Worm (Caenorhabditis elegans) whole organism, L2 larva: ENCODE results near the gene Y66A7A.7.

Source experiments
- ama-1 ChIP-seq: fragments of 150-350 bp; optimal IDR thresholded peaks from 2 replicates; lab custom pipeline; 2018; ENCODE audit warnings: inconsistent platforms
- ceh-82 ChIP-seq: fragments of 150-350 bp; optimal IDR thresholded peaks from 2 replicates; lab custom pipeline; 2014; ENCODE audit warnings: missing biosample characterization, missing genetic modification characterization
- egl-27 ChIP-seq: sonication (generic microtip); optimal IDR thresholded peaks from 3 replicates; lab custom pipeline; 2017; ENCODE audit warnings: missing biosample characterization, missing genetic modification reagents, missing genetic modification characterization
- nhr-10 ChIP-seq: sonication (generic microtip); optimal IDR thresholded peaks from 2 replicates; lab custom pipeline; 2017; ENCODE audit warnings: missing biosample characterization, missing genetic modification characterization
- skn-1 ChIP-seq: sonication (generic microtip); optimal IDR thresholded peaks from 2 replicates; lab custom pipeline; 2017; ENCODE audit warnings: missing biosample characterization, missing genetic modification characterization
- sma-9 ChIP-seq, 2 experiments: fragments of 150-350 bp in 1 of 2; sonication (generic microtip) in 1 of 2; optimal IDR thresholded peaks; 2 replicates each; lab custom pipeline; 2014 to 2016; ENCODE audit warnings: missing genetic modification characterization in 2 of 2, mild to moderate bottlenecking in 1 of 2, missing biosample characterization in 1 of 2, missing compliant biosample characterization in 1 of 2, missing genetic modification reagents in 1 of 2, moderate library complexity in 1 of 2

ce11 chrIII:11590255-11590654 lies 39.0 kb downstream of the Y66A7A.7 start:
- no peak for TF ChIP-seq skn-1 (tag; lab: Kevin White, UChicago)
- TF ChIP-seq ama-1 (lab: Kevin White, UChicago), result no peak
- no peak for TF ChIP-seq egl-27 (tag; lab: Kevin White, UChicago)
- TF ChIP-seq nhr-10 (tag; lab: Kevin White, UChicago), result no peak
- TF ChIP-seq ceh-82 (tag; lab: Kevin White, UChicago), result no peak
- TF ChIP-seq sma-9 (GFP tag; optimal IDR thresholded peaks at IDR 0.05; lab: Kevin White, UChicago), result no peak
- no peak for TF ChIP-seq sma-9 (tag; optimal IDR thresholded peaks at IDR 0.05; lab: Kevin White, UChicago)
